Worm (Caenorhabditis elegans) whole organism, midembryonic: ENCODE measurements around the gene C27D8.1.

Experiments
- T22C8.4 ChIP-seq: fragments of 200-800 bp; sonication (Bioruptor generic); IDR thresholded peaks from 2 replicates; pipeline ENCODE4 v1.3.6; 2022; ENCODE audit warnings: missing genetic modification characterization, missing compliant biosample characterization
- cog-1 ChIP-seq: sonication (generic microtip); optimal IDR thresholded peaks from 2 replicates; lab custom pipeline; 2016; ENCODE audit warnings: missing genetic modification characterization, missing compliant biosample characterization
- flt-1 ChIP-seq: fragments of 200-800 bp; sonication (Bioruptor generic); IDR thresholded peaks from 2 replicates; pipeline ENCODE4 v1.3.6; 2022; ENCODE audit warnings: missing genetic modification characterization, missing compliant biosample characterization
- klf-2 ChIP-seq: fragments of 200-800 bp; sonication (Bioruptor generic); conservative IDR thresholded peaks from 2 replicates; pipeline ENCODE4 v1.3.6; 2022; ENCODE audit warnings: missing genetic modification reagents, missing genetic modification characterization, missing compliant biosample characterization
- med-1 ChIP-seq: sonication (generic microtip); optimal IDR thresholded peaks from 2 replicates; lab custom pipeline; 2017; ENCODE audit warnings: missing genetic modification characterization, mild to moderate bottlenecking, missing compliant biosample characterization, antibody characterized with exemption, missing genetic modification reagents; ENCODE audit not compliant: insufficient read depth
- ref-1 ChIP-seq: fragments of 200-800 bp; sonication (Bioruptor generic); conservative IDR thresholded peaks from 2 replicates; pipeline ENCODE4 v1.3.6; 2022; ENCODE audit warnings: missing genetic modification reagents, missing genetic modification characterization, missing compliant biosample characterization
- tab-1 ChIP-seq: fragments of 200-800 bp; sonication (Bioruptor generic); IDR thresholded peaks from 2 replicates; pipeline ENCODE4 v1.3.6; 2022; ENCODE audit warnings: missing genetic modification characterization, missing compliant biosample characterization
- ztf-23 ChIP-seq: fragments of 200-800 bp; sonication (Bioruptor generic); IDR thresholded peaks from 2 replicates; pipeline ENCODE4 v1.3.6; 2022; ENCODE audit warnings: missing genetic modification reagents, missing genetic modification characterization, missing compliant biosample characterization
- ztf-29 ChIP-seq: fragments of 200-800 bp; sonication (Bioruptor generic); IDR thresholded peaks from 2 replicates; pipeline ENCODE4 v1.3.6; 2022; ENCODE audit warnings: missing genetic modification reagents, missing genetic modification characterization, missing compliant biosample characterization

- TF ChIP-seq klf-2 (no peak), flt-1 (GFP tag; lab: Robert Waterston, UW) (no peak), ztf-23 (GFP tag; lab: Robert Waterston, UW) (no peak), med-1 (no peak), tab-1 (no peak), ztf-29 (no peak), ref-1 (GFP tag; lab: Robert Waterston, UW) (no peak), T22C8.4 (GFP tag; lab: Robert Waterston, UW) (no peak), cog-1 (tag; lab: Kevin White, UChicago) (no peak)
Observed at ce11 chrIV:12719664-12720063, 2.0 kb downstream of the C27D8.1 start, which contains the start of gene idpp-7.
